Worm (Caenorhabditis elegans) whole organism, mixed stage, embryonic: ENCODE data around the gene cht-6.
A peak's percentile ranks its signal among the peaks of the same experiment; 100 is the strongest.

Experiments
- M03D4.4 ChIP-seq: sonication (generic microtip); optimal IDR thresholded peaks from 2 replicates; lab custom pipeline; 2017; ENCODE audit warnings: mild to moderate bottlenecking, missing genetic modification characterization, missing compliant biosample characterization
- ceh-39 ChIP-seq: fragments of 150-350 bp; optimal IDR thresholded peaks from 2 replicates; lab custom pipeline; 2014; ENCODE audit warnings: missing biosample characterization, missing genetic modification characterization
- ceh-43 ChIP-seq: fragments of 200-800 bp; sonication (Bioruptor generic); optimal IDR thresholded peaks from 2 replicates; lab custom pipeline; 2018; ENCODE audit warnings: mild to moderate bottlenecking, missing genetic modification characterization, moderate library complexity, missing compliant biosample characterization
- ceh-83 ChIP-seq: fragments of 200-800 bp; sonication (Bioruptor generic); optimal IDR thresholded peaks from 2 replicates; lab custom pipeline; 2018; ENCODE audit warnings: mild to moderate bottlenecking, missing genetic modification characterization, missing compliant biosample characterization
- ces-1 ChIP-seq: fragments of 150-350 bp; optimal IDR thresholded peaks from 2 replicates; lab custom pipeline; 2014; ENCODE audit warnings: missing biosample characterization, missing genetic modification reagents, missing genetic modification characterization
- cnd-1 ChIP-seq: fragments of 200-800 bp; sonication (Bioruptor generic); optimal IDR thresholded peaks from 2 replicates; lab custom pipeline; 2018; ENCODE audit warnings: mild to moderate bottlenecking, missing genetic modification characterization, missing compliant biosample characterization
- drap-1 ChIP-seq: fragments of 200-800 bp; sonication (Bioruptor generic); optimal IDR thresholded peaks from 3 replicates; lab custom pipeline; 2018; ENCODE audit warnings: mild to moderate bottlenecking, missing genetic modification characterization, missing compliant biosample characterization
- elt-1 ChIP-seq: sonication (generic microtip); optimal IDR thresholded peaks from 2 replicates; lab custom pipeline; 2017; ENCODE audit warnings: missing genetic modification characterization, mild to moderate bottlenecking, missing compliant biosample characterization, antibody characterized with exemption, moderate library complexity, borderline replicate concordance; ENCODE audit not compliant: insufficient read depth
- elt-3 ChIP-seq: fragments of 150-350 bp; optimal IDR thresholded peaks from 2 replicates; lab custom pipeline; 2014; ENCODE audit warnings: missing biosample characterization, missing genetic modification characterization
- flh-1 ChIP-seq: fragments of 200-800 bp; sonication (Bioruptor generic); optimal IDR thresholded peaks from 2 replicates; lab custom pipeline; 2018; ENCODE audit warnings: mild to moderate bottlenecking, missing genetic modification characterization, moderate library complexity, missing compliant biosample characterization
- ham-2 ChIP-seq: fragments of 200-800 bp; sonication (Bioruptor generic); optimal IDR thresholded peaks from 2 replicates; lab custom pipeline; 2018; ENCODE audit warnings: mild to moderate bottlenecking, missing genetic modification characterization, missing compliant biosample characterization
- hlh-1 ChIP-seq: fragments of 150-350 bp; optimal IDR thresholded peaks from 2 replicates; lab custom pipeline; 2014; ENCODE audit warnings: missing biosample characterization, missing genetic modification reagents, missing genetic modification characterization
- lin-13 ChIP-seq: fragments of 150-350 bp; optimal IDR thresholded peaks from 2 replicates; lab custom pipeline; 2014; ENCODE audit warnings: missing biosample characterization, missing genetic modification characterization
- lin-32 ChIP-seq: fragments of 200-800 bp; sonication (Bioruptor generic); optimal IDR thresholded peaks from 2 replicates; lab custom pipeline; 2018; ENCODE audit warnings: mild to moderate bottlenecking, missing genetic modification characterization, missing compliant biosample characterization
- lsy-2 ChIP-seq: fragments of 150-350 bp; optimal IDR thresholded peaks from 2 replicates; lab custom pipeline; 2014; ENCODE audit warnings: missing biosample characterization, missing genetic modification characterization
- mab-5 ChIP-seq: fragments of 150-350 bp; optimal IDR thresholded peaks from 2 replicates; lab custom pipeline; 2014; ENCODE audit warnings: missing biosample characterization, missing genetic modification characterization
- mep-1 ChIP-seq: fragments of 150-350 bp; optimal IDR thresholded peaks from 2 replicates; lab custom pipeline; 2017; ENCODE audit warnings: missing biosample characterization, missing genetic modification reagents, missing genetic modification characterization, inconsistent platforms
- mls-2 ChIP-seq: sonication (generic microtip); optimal IDR thresholded peaks from 2 replicates; lab custom pipeline; 2016; ENCODE audit warnings: mild to moderate bottlenecking, missing genetic modification characterization, moderate library complexity, missing compliant biosample characterization
- nhr-2 ChIP-seq: fragments of 150-350 bp; optimal IDR thresholded peaks from 2 replicates; lab custom pipeline; 2014; ENCODE audit warnings: missing biosample characterization, missing genetic modification characterization
- nhr-28 ChIP-seq: fragments of 150-350 bp; optimal IDR thresholded peaks from 2 replicates; lab custom pipeline; 2014; ENCODE audit warnings: missing biosample characterization, missing genetic modification characterization
- nhr-76 ChIP-seq: sonication (generic microtip); optimal IDR thresholded peaks from 2 replicates; lab custom pipeline; 2017; ENCODE audit warnings: missing biosample characterization, missing genetic modification characterization
- pha-4 ChIP-seq: fragments of 150-350 bp; optimal IDR thresholded peaks from 2 replicates; lab custom pipeline; 2018; ENCODE audit warnings: missing biosample characterization, missing genetic modification reagents, missing genetic modification characterization
- sem-2 ChIP-seq: fragments of 200-800 bp; sonication (Bioruptor generic); optimal IDR thresholded peaks from 2 replicates; lab custom pipeline; 2018; ENCODE audit warnings: mild to moderate bottlenecking, missing genetic modification characterization, missing compliant biosample characterization
- snpc-4 ChIP-seq: fragments of 150-350 bp; optimal IDR thresholded peaks from 2 replicates; lab custom pipeline; 2014; ENCODE audit warnings: missing biosample characterization, missing genetic modification characterization
- sptf-1 ChIP-seq: sonication (generic microtip); optimal IDR thresholded peaks from 2 replicates; lab custom pipeline; 2017; ENCODE audit warnings: mild to moderate bottlenecking, missing genetic modification characterization, moderate library complexity, missing compliant biosample characterization
- tbx-8 ChIP-seq: fragments of 200-800 bp; sonication (Bioruptor generic); optimal IDR thresholded peaks from 2 replicates; lab custom pipeline; 2018; ENCODE audit warnings: mild to moderate bottlenecking, missing genetic modification characterization, moderate library complexity, missing compliant biosample characterization
- unc-120 ChIP-seq: sonication (generic microtip); optimal IDR thresholded peaks from 2 replicates; lab custom pipeline; 2017; ENCODE audit warnings: missing genetic modification characterization, missing compliant biosample characterization; ENCODE audit not compliant: poor library complexity, severe bottlenecking
- unc-62 ChIP-seq: fragments of 150-350 bp; optimal IDR thresholded peaks from 2 replicates; lab custom pipeline; 2014; ENCODE audit warnings: missing biosample characterization, missing genetic modification reagents, missing genetic modification characterization
- zip-8 ChIP-seq: fragments of 150-350 bp; optimal IDR thresholded peaks from 2 replicates; lab custom pipeline; 2014; ENCODE audit warnings: missing biosample characterization, missing genetic modification characterization
- ztf-11 ChIP-seq: fragments of 150-350 bp; optimal IDR thresholded peaks from 2 replicates; lab custom pipeline; 2014; ENCODE audit warnings: missing biosample characterization, missing genetic modification characterization

The cht-6 gene

ce11 chrV:6427433-6427832 is 12.6 kb downstream of the cht-6 start:
- peak; percentile 18 for TF ChIP-seq cnd-1 (tag; lab: Kevin White, UChicago)
- TF ChIP-seq mep-1 (tag; lab: Kevin White, UChicago) = peak; percentile 30
- TF ChIP-seq lsy-2 = peak; percentile 75
- TF ChIP-seq M03D4.4 (tag; lab: Kevin White, UChicago) = no peak

ce11 chrV:6429870-6430339 is 15.1 kb downstream of the cht-6 start, which contains the start of gene alh-4:
alh-4 (minus strand) TSS chrV:6429920.
- TF ChIP-seq ceh-83 (GFP tag; lab: Kevin White, UChicago) = no peak
- no peak for TF ChIP-seq tbx-8 (GFP tag; lab: Kevin White, UChicago)
- TF ChIP-seq unc-62 (GFP tag; lab: Kevin White, UChicago) = no peak
- TF ChIP-seq elt-1 (tag; lab: Kevin White, UChicago) = no peak
- no peak for TF ChIP-seq lin-13 (tag; lab: Kevin White, UChicago)
- TF ChIP-seq ceh-43 (GFP tag; lab: Kevin White, UChicago) = no peak
- TF ChIP-seq M03D4.4 (tag; lab: Kevin White, UChicago) = no peak

DNA sequence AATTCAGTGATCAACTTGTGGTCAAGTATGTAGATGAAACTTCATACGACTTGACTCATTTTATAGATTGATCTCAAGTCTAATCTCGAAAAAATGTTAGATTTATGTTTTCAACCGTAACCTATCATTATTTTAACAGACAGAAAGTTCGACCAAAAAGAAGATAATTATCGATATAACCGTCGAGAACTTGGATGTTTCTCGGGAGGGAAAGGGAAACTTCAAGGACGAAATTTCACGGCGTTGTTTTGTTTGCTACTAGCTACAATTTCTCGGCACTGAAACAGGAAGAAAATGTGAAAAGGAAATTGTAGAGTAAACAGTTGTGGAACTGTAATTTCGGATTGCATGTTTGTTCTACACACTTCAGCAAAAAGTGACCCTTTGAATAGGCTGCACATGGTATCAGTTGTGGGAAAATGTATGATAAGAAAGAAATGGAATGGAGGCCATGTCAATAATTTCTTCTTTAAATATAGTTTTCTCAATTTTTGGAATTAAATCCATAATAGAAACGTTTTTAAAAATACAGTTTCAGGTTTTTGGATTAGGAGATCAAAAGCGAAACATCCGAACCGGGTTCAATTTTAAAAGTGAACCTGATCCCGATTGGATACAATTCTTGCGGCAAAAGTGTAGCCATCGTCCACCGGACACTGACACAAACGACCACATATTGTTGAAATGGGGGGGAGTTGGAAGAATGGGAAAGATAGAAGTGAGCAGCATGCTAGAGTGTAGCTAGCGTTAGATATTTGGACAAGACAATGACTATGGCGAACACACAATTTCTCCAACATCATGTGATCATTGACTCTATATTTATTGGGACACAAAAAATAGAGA is 16.0 kb downstream of the cht-6 start:
- TF ChIP-seq mep-1 (tag; lab: Kevin White, UChicago) (no peak), ces-1 (GFP tag; lab: Kevin White, UChicago) (no peak), unc-120 (no peak), tbx-8 (GFP tag; lab: Kevin White, UChicago) (no peak), elt-1 (tag; lab: Kevin White, UChicago) (no peak), sem-2 (no peak), ztf-11 (tag; lab: Kevin White, UChicago) (no peak), mab-5 (tag; lab: Kevin White, UChicago) (no peak), zip-8 (no peak)
- TF ChIP-seq, all 35 proteins: peak for 0

ce11 chrV:6433446-6434178 is 18.8 kb downstream of the cht-6 start, which contains the start of the genes gad-1 and erfa-1:
gad-1 (minus strand) TSS chrV:6433496.
erfa-1 (plus strand) TSS chrV:6434128.
- peak; percentile 9 for TF ChIP-seq lin-13 (tag; lab: Kevin White, UChicago)
- no peak for TF ChIP-seq tbx-8 (GFP tag; lab: Kevin White, UChicago)
- no peak for TF ChIP-seq cnd-1 (tag; lab: Kevin White, UChicago)
- TF ChIP-seq mls-2 (tag; lab: Kevin White, UChicago) = no peak
- TF ChIP-seq mep-1 (tag; lab: Kevin White, UChicago) = peak; percentile 51
- TF ChIP-seq lsy-2 = peak; percentile 84
- no peak for TF ChIP-seq ceh-43 (GFP tag; lab: Kevin White, UChicago)
- peak; percentile 8 for TF ChIP-seq pha-4 (tag; lab: Kevin White, UChicago)
- no peak for TF ChIP-seq unc-62 (GFP tag; lab: Kevin White, UChicago)
- no peak for TF ChIP-seq mab-5 (tag; lab: Kevin White, UChicago)
- no peak for TF ChIP-seq zip-8
- TF ChIP-seq hlh-1 (tag; lab: Kevin White, UChicago) = peak; percentile 2
- TF ChIP-seq nhr-76 (tag; lab: Kevin White, UChicago) = no peak
- TF ChIP-seq lin-32 = no peak

DNA sequence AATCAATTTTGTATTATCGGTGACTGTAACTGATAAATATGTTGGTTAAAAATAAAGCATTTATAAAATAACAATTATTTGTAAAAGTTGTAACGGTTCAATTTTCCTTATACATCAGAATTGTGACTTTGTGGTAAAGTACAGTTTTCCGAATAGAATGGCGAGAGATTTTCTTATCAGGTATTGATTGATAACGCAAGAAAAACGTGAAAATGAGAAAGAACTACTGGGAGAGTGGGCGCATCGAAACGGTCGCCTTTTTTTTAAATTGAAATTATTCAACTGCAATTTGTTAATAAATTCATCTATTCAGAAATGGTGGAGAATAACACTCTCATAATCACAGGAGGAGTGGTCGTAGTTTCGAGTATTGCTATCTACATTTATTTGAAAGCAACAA is 21.5 kb downstream of the cht-6 start, which contains the start of gene hpo-19:
TSS of gene hpo-19 (plus strand) at position 314 of the 400 bp plus-strand sequence.
- TF ChIP-seq ceh-43 (GFP tag; lab: Kevin White, UChicago) (no peak), elt-3 (tag; lab: Kevin White, UChicago) (no peak), mls-2 (tag; lab: Kevin White, UChicago) (no peak), elt-1 (tag; lab: Kevin White, UChicago) (no peak), lin-13 (tag; lab: Kevin White, UChicago) (no peak), M03D4.4 (tag; lab: Kevin White, UChicago) (no peak), nhr-28 (tag; lab: Kevin White, UChicago) (no peak), drap-1 (no peak), sem-2 (no peak), ceh-39 (tag; lab: Kevin White, UChicago) (no peak), snpc-4 (tag; lab: Kevin White, UChicago) (no peak), ham-2 (no peak), lsy-2 (no peak), nhr-2 (tag; lab: Kevin White, UChicago) (no peak), sptf-1 (tag; lab: Kevin White, UChicago) (no peak), ceh-83 (GFP tag; lab: Kevin White, UChicago) (no peak), unc-120 (no peak), flh-1 (GFP tag; lab: Kevin White, UChicago) (no peak), pha-4 (tag; lab: Kevin White, UChicago) (no peak)
